Worm (Caenorhabditis elegans): ENCODE measurements around the gene lcmt-1.

Gene lcmt-1

DNA sequence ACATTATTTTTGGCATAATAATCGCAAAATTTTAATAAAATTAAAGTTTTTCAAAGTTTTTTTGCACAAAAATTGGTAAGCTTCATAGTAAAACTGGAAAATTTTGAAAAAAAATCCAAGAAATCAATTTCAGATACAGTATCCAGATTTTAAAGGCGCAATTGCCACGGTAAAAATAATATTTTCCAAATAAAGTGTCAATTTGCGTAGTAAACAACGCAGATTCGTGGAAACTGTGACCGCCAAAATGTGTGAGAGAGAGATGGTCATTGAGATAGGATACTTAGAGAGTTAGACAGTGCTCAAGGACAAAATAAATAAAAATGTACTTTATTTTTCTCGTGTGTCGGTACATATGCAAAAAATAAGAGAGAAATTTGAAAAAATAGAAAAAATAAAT, 40.5 kb upstream of the lcmt-1 start:
- no peak for TF ChIP-seq daf-8 (GFP tag; IDR thresholded peaks at IDR 0.05)
- TF ChIP-seq daf-16 (GFP tag; optimal IDR thresholded peaks at IDR 0.05), result no peak
- TF ChIP-seq daf-16 (tag; optimal IDR thresholded peaks at IDR 0.05), result peak; percentile 55
- TF ChIP-seq nhr-25 (tag; optimal IDR thresholded peaks at IDR 0.05; ENCODE audit: borderline replicate concordance, insufficient read depth), result no peak

- TF ChIP-seq aha-1 (tag) (peak; percentile 92), spr-3 (GFP tag; optimal IDR thresholded peaks at IDR 0.05) (no peak)
Observed at ce11 chrIII:4309303-4309702, 33.9 kb upstream of the lcmt-1 start.

DNA sequence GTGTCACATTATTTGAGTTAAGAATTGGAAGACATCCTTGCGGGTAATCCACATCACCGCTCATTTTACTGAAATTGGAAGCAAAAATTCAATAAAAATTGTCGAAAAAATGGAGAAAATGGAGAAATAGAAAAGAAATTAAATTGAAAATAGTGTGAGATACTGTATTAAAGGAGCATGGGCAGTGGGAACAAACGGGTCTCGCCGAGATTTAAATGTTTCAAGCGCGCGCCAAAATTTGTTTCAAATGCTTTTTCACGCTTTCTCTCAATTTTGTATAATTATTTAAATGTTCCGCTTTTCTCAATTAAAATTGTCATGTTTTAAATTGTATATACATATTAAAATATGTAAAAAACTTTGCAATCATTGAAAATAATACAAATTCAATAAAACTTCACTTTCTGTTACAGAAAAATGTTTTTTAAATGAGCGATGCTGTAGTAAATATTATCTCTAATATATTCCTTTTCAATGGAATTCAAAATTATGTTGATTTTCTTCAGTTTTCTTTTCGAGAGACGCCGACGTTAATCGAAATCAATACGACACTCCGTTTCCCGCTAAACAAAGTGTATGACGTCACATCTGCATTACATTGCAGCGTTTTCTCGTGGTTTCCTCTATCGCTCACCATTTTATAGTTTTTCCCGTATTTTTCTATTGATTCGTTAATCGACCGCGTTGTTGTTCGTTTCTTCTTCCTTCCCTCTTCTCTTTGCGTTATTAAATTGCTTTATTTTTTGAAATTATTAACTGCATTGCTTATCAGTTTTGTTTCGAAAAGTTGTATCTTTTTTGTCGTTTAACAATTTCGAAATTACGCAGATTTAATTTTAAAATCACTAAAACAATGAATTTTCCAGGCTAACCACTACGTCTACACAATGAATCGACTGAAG, 29.9 kb upstream of the lcmt-1 start, which contains the start of the genes evl-14 and dcn-1:
evl-14 (minus strand) TSS at position 68 of the 902 bp plus-strand sequence.
dcn-1 (plus strand) TSS at position 852 of the 902 bp plus-strand sequence.
- TF ChIP-seq nhr-77 (tag; optimal IDR thresholded peaks at IDR 0.05) (peak; percentile 44), lin-38 (GFP tag; IDR thresholded peaks at IDR 0.05) (peak; percentile 50), rbr-2 (tag; optimal IDR thresholded peaks at IDR 0.05) (peak; percentile 21), lin-13 (GFP tag; optimal IDR thresholded peaks at IDR 0.05) (peak; percentile 40), T20F7.1 (GFP tag; optimal IDR thresholded peaks at IDR 0.05) (peak; percentile 98), dmd-6 (GFP tag; IDR thresholded peaks at IDR 0.05) (peak; percentile 59; the same call in 1 of the 2 replicates), mdl-1 (tag; optimal IDR thresholded peaks at IDR 0.05) (peak; percentile 57 to 85), dve-1 (tag; optimal IDR thresholded peaks at IDR 0.05; ENCODE audit: insufficient read depth) (peak; percentile 92), Y105C5A.15 (GFP tag; IDR thresholded peaks at IDR 0.05) (no peak), ceh-44 (GFP tag; IDR thresholded peaks at IDR 0.05) (no peak), dpl-1 (GFP tag; optimal IDR thresholded peaks at IDR 0.05) (peak; percentile 75), unc-130 (GFP tag; optimal IDR thresholded peaks at IDR 0.05) (peak; percentile 46), nhr-6 (tag; optimal IDR thresholded peaks at IDR 0.05) (peak; percentile 39), spr-3 (GFP tag; optimal IDR thresholded peaks at IDR 0.05) (no peak), nhr-11 (tag; optimal IDR thresholded peaks at IDR 0.05) (peak; percentile 44), hlh-30 (tag; optimal IDR thresholded peaks at IDR 0.05; ENCODE audit: insufficient read depth) (peak; percentile 94), ceh-62 (tag; optimal IDR thresholded peaks at IDR 0.05) (no peak), ceh-28 (tag; optimal IDR thresholded peaks at IDR 0.05) (peak; percentile 3), aha-1 (tag) (peak; percentile 73), nhr-28 (tag; optimal IDR thresholded peaks at IDR 0.05) (peak; percentile 69), D1046.2 (GFP tag; IDR thresholded peaks at IDR 0.05) (no peak), lsy-2 (tag; optimal IDR thresholded peaks at IDR 0.05) (peak; percentile 12 to 92), mep-1 (tag; optimal IDR thresholded peaks at IDR 0.05) (peak; percentile 79), daf-16 (GFP tag; optimal IDR thresholded peaks at IDR 0.05) (no peak), daf-16 (tag; optimal IDR thresholded peaks at IDR 0.05) (peak; percentile 71), fkh-10 (GFP tag; optimal IDR thresholded peaks at IDR 0.05) (peak; percentile 3), R02D3.7 (tag; optimal IDR thresholded peaks at IDR 0.05) (no peak)

ce11 chrIII:4314502-4314901, 28.7 kb upstream of the lcmt-1 start:
- TF ChIP-seq F37D6.2 (tag; optimal IDR thresholded peaks at IDR 0.05) (no peak), T20F7.1 (GFP tag; optimal IDR thresholded peaks at IDR 0.05) (peak; percentile 2), lim-7 (GFP tag; IDR thresholded peaks at IDR 0.05) (no peak), php-3 (GFP tag; IDR thresholded peaks at IDR 0.05) (no peak), ceh-28 (tag; optimal IDR thresholded peaks at IDR 0.05) (peak; percentile 41), nhr-28 (tag; optimal IDR thresholded peaks at IDR 0.05) (peak; percentile 22), pqm-1 (tag; optimal IDR thresholded peaks at IDR 0.05) (peak; percentile 80), arid-1 (GFP tag; conservative IDR thresholded peaks at IDR 0.05) (no peak), aha-1 (tag) (no peak), dve-1 (tag; optimal IDR thresholded peaks at IDR 0.05; ENCODE audit: insufficient read depth) (peak; percentile 22), daf-16 (GFP tag; optimal IDR thresholded peaks at IDR 0.05) (no peak), daf-16 (tag; optimal IDR thresholded peaks at IDR 0.05) (peak; percentile 36), unc-39 (tag; optimal IDR thresholded peaks at IDR 0.05) (no peak), ceh-62 (tag; optimal IDR thresholded peaks at IDR 0.05) (no peak)

All from whole organism, L4 larva.